Worm (Caenorhabditis elegans) whole organism, young adult: ENCODE data around the gene hpo-18.

Source experiments
- egl-44 ChIP-seq: fragments of 200-800 bp; sonication (Bioruptor generic); IDR thresholded peaks from 2 replicates; pipeline ENCODE4 v1.3.6; 2022; ENCODE audit warnings: missing genetic modification reagents, missing genetic modification characterization, missing compliant biosample characterization
- ets-4 ChIP-seq: fragments of 200-800 bp; sonication (Bioruptor generic); optimal IDR thresholded peaks from 2 replicates; lab custom pipeline; 2018; ENCODE audit warnings: mild to moderate bottlenecking, missing genetic modification characterization, missing compliant biosample characterization
- lin-35 ChIP-seq, 3 experiments: fragments of 150-350 bp in 2 of 3; sonication (generic microtip) in 1 of 3; optimal IDR thresholded peaks; 2 replicates each; lab custom pipeline; 2014 to 2018; ENCODE audit warnings: missing biosample characterization in 3 of 3, missing genetic modification characterization in 3 of 3, missing genetic modification reagents in 3 of 3
- mel-28 ChIP-seq: sonication (generic microtip); optimal IDR thresholded peaks from 2 replicates; lab custom pipeline; 2016; ENCODE audit warnings: borderline replicate concordance, mild to moderate bottlenecking, missing genetic modification characterization, missing compliant biosample characterization
- unc-62 ChIP-seq: fragments of 150-350 bp; optimal IDR thresholded peaks from 2 replicates; lab custom pipeline; 2014; ENCODE audit warnings: missing biosample characterization, missing genetic modification reagents, missing genetic modification characterization
- ztf-18 ChIP-seq: sonication (generic microtip); optimal IDR thresholded peaks from 2 replicates; lab custom pipeline; 2016; ENCODE audit warnings: missing genotype, mild to moderate bottlenecking, missing genetic modification characterization, missing compliant biosample characterization

DNA sequence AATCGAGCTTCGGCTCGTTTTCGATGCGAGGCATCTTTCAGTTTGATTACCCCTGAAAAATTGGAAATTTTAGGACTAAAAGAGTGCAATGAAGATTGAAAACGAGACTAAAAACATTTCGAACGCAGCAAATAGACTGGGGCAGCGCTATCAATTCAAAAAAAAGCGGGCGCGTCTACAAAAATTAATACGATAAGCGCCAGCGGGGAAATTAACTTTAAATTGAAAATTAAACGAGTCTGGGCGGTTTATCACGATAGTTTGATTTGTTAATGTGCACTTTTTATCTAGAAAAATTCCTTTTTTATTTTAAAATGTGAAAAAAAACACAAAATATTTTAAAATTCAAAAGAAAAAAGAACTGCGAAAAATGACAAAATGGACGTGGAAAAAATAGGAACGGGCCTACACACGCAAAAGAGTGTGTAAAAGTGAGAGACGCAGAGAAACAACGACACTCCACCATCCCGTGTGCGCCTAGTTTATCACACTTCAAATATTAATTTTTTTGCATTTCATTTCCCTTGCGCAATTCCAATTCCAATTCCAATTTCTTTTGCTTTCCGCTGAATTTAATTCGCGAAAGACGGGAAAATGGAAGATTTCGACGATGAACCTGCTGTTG, 25.2 kb upstream of the hpo-18 start, which contains the start of the genes gmpr-1 and fipp-1:
- TF ChIP-seq ztf-18 (tag; lab: Kevin White, UChicago) (no peak), mel-28 (tag; lab: Kevin White, UChicago) (no peak), ets-4 (no peak), egl-44 (no peak), lin-35 (GFP tag; optimal IDR thresholded peaks at IDR 0.05; lab: Kevin White, UChicago) (peak in 1 of 3 experiments; percentile 55), unc-62 (no peak)
